Fruit fly (Drosophila melanogaster): ENCODE data around the gene Srp68.

Srp68 gene

dm6 chr3L:8985848-8986320 lies 11.0 kb downstream of the Srp68 start, which contains the start of gene Galk (continued):
- peak; percentile 67 for TF ChIP-seq CG17568 (GFP tag; optimal IDR thresholded peaks at IDR 0.05)
- peak; percentile 61; the same call in 1 of the 2 replicates for TF ChIP-seq stc (GFP tag; IDR thresholded peaks at IDR 0.05)
- peak in 1 of 2 experiments; percentile 4 for TF ChIP-seq chif (GFP tag; optimal IDR thresholded peaks at IDR 0.05)
- TF ChIP-seq CG9215 (GFP tag; IDR thresholded peaks at IDR 0.05), result no peak
- no peak for TF ChIP-seq chinmo (GFP tag; IDR thresholded peaks at IDR 0.05; ENCODE audit: partially characterized antibody)
- TF ChIP-seq Vsx1 (GFP tag; optimal IDR thresholded peaks at IDR 0.05), result no peak
- no peak for TF ChIP-seq HLH4C (GFP tag; IDR thresholded peaks at IDR 0.05; ENCODE audit: partially characterized antibody)
- TF ChIP-seq ato (GFP tag; IDR thresholded peaks at IDR 0.05; ENCODE audit: partially characterized antibody), result no peak
- no peak for TF ChIP-seq CTCF (GFP tag; optimal IDR thresholded peaks at IDR 0.05)
- TF ChIP-seq scrt (GFP tag; optimal IDR thresholded peaks at IDR 0.05), result peak; percentile 42
- peak; percentile 56 for TF ChIP-seq CG13894 (tag; optimal IDR thresholded peaks at IDR 0.05)
- peak; percentile 49; the same call in 1 of the 2 replicates for TF ChIP-seq CG17328 (GFP tag; IDR thresholded peaks at IDR 0.05)
- TF ChIP-seq trh (GFP tag; optimal IDR thresholded peaks at IDR 0.05), result no peak
- TF ChIP-seq CG30403 (GFP tag; optimal IDR thresholded peaks at IDR 0.05), result peak; percentile 22
- peak; percentile 5 for TF ChIP-seq CG3163 (GFP tag; optimal IDR thresholded peaks at IDR 0.05)
- no peak for TF ChIP-seq Doc3 (GFP tag; IDR thresholded peaks at IDR 0.05; ENCODE audit: partially characterized antibody)
- no peak for TF ChIP-seq CG2202 (tag; optimal IDR thresholded peaks at IDR 0.05)
- TF ChIP-seq CG12769 (tag; optimal IDR thresholded peaks at IDR 0.05), result peak; percentile 88
- no peak for TF ChIP-seq Lpt (GFP tag; optimal IDR thresholded peaks at IDR 0.05)
- peak; percentile 50 for TF ChIP-seq CG14667 (GFP tag; IDR thresholded peaks at IDR 0.05)
- TF ChIP-seq Asciz (GFP tag; optimal IDR thresholded peaks at IDR 0.05), result peak; percentile 74
- no peak for TF ChIP-seq Bdp1 (GFP tag; optimal IDR thresholded peaks at IDR 0.05)
- no peak for TF ChIP-seq Stat92E (GFP tag; optimal IDR thresholded peaks at IDR 0.05)
- 0 out of 3 replicates have a peak, but pooled peaks have one; percentile 57 for TF ChIP-seq C15 (GFP tag; IDR thresholded peaks at IDR 0.05)
- peak; percentile 39 for TF ChIP-seq CG4820 (GFP tag; optimal IDR thresholded peaks at IDR 0.05)
- TF ChIP-seq danr (GFP tag; IDR thresholded peaks at IDR 0.05), result peak; percentile 28; the same call in 1 of the 2 replicates
- TF ChIP-seq CG3995 (GFP tag; optimal IDR thresholded peaks at IDR 0.05), result no peak
- TF ChIP-seq Trl (optimal IDR thresholded peaks at IDR 0.05), result no peak
- TF ChIP-seq Trl (GFP tag; optimal IDR thresholded peaks at IDR 0.05), result peak; percentile 43
- no peak for TF ChIP-seq HmgD (GFP tag; optimal IDR thresholded peaks at IDR 0.05)
- peak; percentile 69 for TF ChIP-seq CG15269 (tag; optimal IDR thresholded peaks at IDR 0.05)
- peak; percentile 11 for TF ChIP-seq Hey (tag; optimal IDR thresholded peaks at IDR 0.05)
- peak; percentile 5 for TF ChIP-seq Atf3 (GFP tag; optimal IDR thresholded peaks at IDR 0.05)
- no peak for TF ChIP-seq klu (GFP tag; IDR thresholded peaks at IDR 0.05)
- no peak for TF ChIP-seq CG4617 (GFP tag; optimal IDR thresholded peaks at IDR 0.05; ENCODE audit: borderline replicate concordance)
- TF ChIP-seq Dll (GFP tag; IDR thresholded peaks at IDR 0.05; ENCODE audit: partially characterized antibody), result no peak
- TF ChIP-seq ci (GFP tag; IDR thresholded peaks at IDR 0.05), result no peak; the same call in 2 of the 3 replicates
- TF ChIP-seq CG3407 (GFP tag; optimal IDR thresholded peaks at IDR 0.05), result peak; percentile 62
- 0 out of 2 replicates have a peak, but pooled peaks have one; percentile 24 for TF ChIP-seq ap (GFP tag; IDR thresholded peaks at IDR 0.05)
- peak; percentile 92 for TF ChIP-seq CG32532 (GFP tag; IDR thresholded peaks at IDR 0.05)
- peak; percentile 44 for TF ChIP-seq gcm (GFP tag; optimal IDR thresholded peaks at IDR 0.05)
- TF ChIP-seq unc-4 (GFP tag; IDR thresholded peaks at IDR 0.05; ENCODE audit: partially characterized antibody), result no peak
- TF ChIP-seq CG5245 (GFP tag; optimal IDR thresholded peaks at IDR 0.05), result no peak
- peak; percentile 53; the same call in 1 of the 3 replicates for TF ChIP-seq Aef1 (GFP tag; IDR thresholded peaks at IDR 0.05)
- peak in 1 of 2 experiments; percentile 49 for TF ChIP-seq bsh (GFP tag; optimal IDR thresholded peaks at IDR 0.05)
- no peak for TF ChIP-seq bbx (GFP tag; IDR thresholded peaks at IDR 0.05; ENCODE audit: partially characterized antibody)
- TF ChIP-seq Atf-2 (GFP tag; optimal IDR thresholded peaks at IDR 0.05), result no peak
- TF ChIP-seq Xrp1 (GFP tag; IDR thresholded peaks at IDR 0.05), result no peak; the same call in 1 of the 2 replicates
- TF ChIP-seq CG6654 (GFP tag; optimal IDR thresholded peaks at IDR 0.05), result no peak
- peak; percentile 73 for TF ChIP-seq lilli (GFP tag; optimal IDR thresholded peaks at IDR 0.05)
- TF ChIP-seq repo (GFP tag; optimal IDR thresholded peaks at IDR 0.05), result peak; percentile 18
